Fruit fly (Drosophila melanogaster) whole organism, prepupa: Measurements from ENCODE around the gene syd.

Experiments
- CG10669 ChIP-seq: fragments of 200-800 bp; sonication (Bioruptor generic); optimal IDR thresholded peaks from 3 replicates; lab custom pipeline; 2018; ENCODE audit warnings: missing biosample characterization, mild to moderate bottlenecking, missing genetic modification characterization, moderate library complexity
- CG6163 ChIP-seq: fragments of 200-800 bp; sonication (Bioruptor generic); IDR thresholded peaks from 3 replicates; pipeline ENCODE4 v1.3.6; 2022; ENCODE audit warnings: missing biosample characterization, missing genetic modification characterization
- CG8632 ChIP-seq: fragments of 200-800 bp; sonication (Bioruptor generic); optimal IDR thresholded peaks from 3 replicates; lab custom pipeline; 2016; ENCODE audit warnings: missing biosample characterization, missing genetic modification characterization
- Eip78C ChIP-seq: fragments of 200-800 bp; sonication (Bioruptor generic); peaks from one replicate; lab custom pipeline; 2016; ENCODE audit warnings: missing biosample characterization, missing genetic modification characterization
- Hr39 ChIP-seq: fragments of 200-800 bp; sonication (Bioruptor generic); optimal IDR thresholded peaks from 2 replicates; lab custom pipeline; 2016; ENCODE audit warnings: missing biosample characterization, missing genetic modification characterization
- Lpt ChIP-seq: fragments of 200-800 bp; sonication (Bioruptor generic); optimal IDR thresholded peaks from 3 replicates; lab custom pipeline; 2016; ENCODE audit warnings: missing biosample characterization, missing genetic modification characterization
- Met ChIP-seq: fragments of 200-800 bp; sonication (Bioruptor generic); optimal IDR thresholded peaks from 3 replicates; lab custom pipeline; 2016; ENCODE audit warnings: missing biosample characterization, missing genetic modification characterization
- acj6 ChIP-seq: fragments of 200-800 bp; sonication (Bioruptor generic); optimal IDR thresholded peaks from 3 replicates; lab custom pipeline; 2016; ENCODE audit warnings: missing biosample characterization, missing genetic modification characterization
- dac ChIP-seq: fragments of 200-800 bp; sonication (Bioruptor generic); optimal IDR thresholded peaks from 2 replicates; lab custom pipeline; 2017; ENCODE audit warnings: missing biosample characterization, mild to moderate bottlenecking, missing genetic modification characterization

Gene syd

DNA sequence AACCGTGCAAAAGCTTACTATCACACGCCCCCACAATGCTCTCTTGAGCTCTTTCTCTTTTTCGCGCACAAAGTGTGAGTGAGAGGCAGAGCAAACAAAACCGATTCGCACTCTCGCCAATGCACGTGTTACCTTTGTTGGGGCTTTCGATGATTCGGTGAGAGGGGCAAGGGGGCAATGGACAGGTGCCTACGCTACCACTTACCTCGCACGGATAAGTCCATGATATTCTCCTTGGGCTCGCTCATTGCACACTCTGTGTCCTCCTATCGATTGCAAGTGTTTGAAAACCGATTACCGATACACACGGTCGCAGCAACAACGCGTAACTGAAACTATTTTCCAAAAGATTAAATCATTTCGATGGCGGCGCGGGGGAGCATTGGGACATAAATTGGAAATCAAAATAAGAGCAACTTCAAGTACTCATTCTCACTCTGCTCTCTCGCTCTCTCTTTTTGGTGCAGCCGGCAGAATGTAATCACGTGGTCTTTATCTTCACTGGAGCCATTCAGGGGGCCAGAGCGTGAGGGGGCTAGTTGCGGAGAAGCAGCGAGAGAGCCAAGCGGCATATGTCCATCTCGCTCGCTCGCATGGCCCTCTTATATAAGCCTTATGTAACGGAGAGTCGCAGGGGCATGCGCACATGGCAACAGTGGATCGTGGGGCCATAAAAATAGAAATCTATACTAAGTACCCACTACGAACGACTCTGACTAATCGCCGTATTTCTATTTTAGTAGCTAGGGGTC, 68.7 kb downstream of the syd start, which contains the start of gene Pdp1 (continued):
- peak; percentile 27 for TF ChIP-seq Met (GFP tag; lab: Kevin White, UChicago)
- TF ChIP-seq Lpt, result peak; percentile 55
- no peak for TF ChIP-seq dac (GFP tag; lab: Kevin White, UChicago)
- TF ChIP-seq acj6, result no peak
- TF ChIP-seq CG8632 (GFP tag; lab: Kevin White, UChicago), result no peak
- TF ChIP-seq CG10669 (GFP tag; lab: Kevin White, UChicago), result no peak
- TF ChIP-seq Eip78C, result peak; percentile 79
- TF ChIP-seq CG6163 (GFP tag; lab: Robert Waterston, UW), result peak; percentile 47
- no peak for TF ChIP-seq Hr39 (GFP tag; lab: Kevin White, UChicago)
- TF ChIP-seq, all 60 proteins: peak for 24
